Worm (Caenorhabditis elegans) whole organism, L4 larva: Measurements from ENCODE around the gene F58E6.4.

Experiments used
- F26F4.8 ChIP-seq: fragments of 200-800 bp; sonication (Bioruptor generic); conservative IDR thresholded peaks from 2 replicates; pipeline ENCODE4 v1.3.6; 2022; ENCODE audit warnings: missing genetic modification characterization, missing compliant biosample characterization
- F37D6.2 ChIP-seq: sonication (generic microtip); optimal IDR thresholded peaks from 2 replicates; lab custom pipeline; 2016; ENCODE audit warnings: mild to moderate bottlenecking, missing genetic modification characterization, missing compliant biosample characterization
- F44E2.7 ChIP-seq: fragments of 200-800 bp; sonication (Bioruptor generic); IDR thresholded peaks from 2 replicates; pipeline ENCODE4 v2.1.2; 2022; ENCODE audit warnings: missing genetic modification characterization, missing compliant biosample characterization
- R02D3.7 ChIP-seq: fragments of 150-350 bp; sonication (generic microtip); optimal IDR thresholded peaks from 3 replicates; lab custom pipeline; 2014; ENCODE audit warnings: missing biosample characterization, missing genetic modification characterization
- Y105C5A.15 ChIP-seq: fragments of 200-800 bp; sonication (Bioruptor generic); IDR thresholded peaks from 2 replicates; pipeline ENCODE4 v1.3.6; 2022; ENCODE audit warnings: missing genetic modification characterization, missing compliant biosample characterization
- Y48G9A.11 ChIP-seq: fragments of 200-800 bp; sonication (Bioruptor generic); IDR thresholded peaks from 2 replicates; pipeline ENCODE4 v1.3.6; 2022; ENCODE audit warnings: missing genetic modification reagents, missing genetic modification characterization, missing compliant biosample characterization
- Y5F2A.4 ChIP-seq: fragments of 200-800 bp; sonication (Bioruptor generic); optimal IDR thresholded peaks from 2 replicates; lab custom pipeline; 2018; ENCODE audit warnings: mild to moderate bottlenecking, missing genetic modification characterization, missing compliant biosample characterization
- Y75B8A.6 ChIP-seq: fragments of 200-800 bp; sonication (Bioruptor generic); IDR thresholded peaks from 2 replicates; pipeline ENCODE4 v1.3.6; 2022; ENCODE audit warnings: missing genetic modification reagents, missing genetic modification characterization, missing compliant biosample characterization
- ZK337.2 ChIP-seq: fragments of 200-800 bp; sonication (Bioruptor generic); IDR thresholded peaks from 2 replicates; pipeline ENCODE4 v1.3.6; 2022; ENCODE audit warnings: missing genetic modification reagents, missing genetic modification characterization, missing compliant biosample characterization
- ama-1 ChIP-seq: fragments of 150-350 bp; optimal IDR thresholded peaks from 2 replicates; lab custom pipeline; 2014; ENCODE audit warnings: inconsistent platforms, mixed read lengths
- attf-4 ChIP-seq: sonication (generic microtip); optimal IDR thresholded peaks from 3 replicates; lab custom pipeline; 2017; ENCODE audit warnings: missing biosample characterization, missing genetic modification characterization
- ceh-20 ChIP-seq: fragments of 200-800 bp; sonication (Bioruptor generic); IDR thresholded peaks from 2 replicates; pipeline ENCODE4 v1.3.6; 2022; ENCODE audit warnings: missing genetic modification reagents, missing genetic modification characterization, missing compliant biosample characterization
- ceh-62 ChIP-seq: sonication (generic microtip); optimal IDR thresholded peaks from 2 replicates; lab custom pipeline; 2017; ENCODE audit warnings: missing biosample characterization, missing genetic modification characterization
- ctbp-1 ChIP-seq: fragments of 200-800 bp; sonication (Bioruptor generic); IDR thresholded peaks from 2 replicates; pipeline ENCODE4 v1.3.6; 2022; ENCODE audit warnings: missing genetic modification reagents, missing genetic modification characterization, missing compliant biosample characterization
- daf-16 ChIP-seq, 3 experiments: sonication (generic microtip); optimal IDR thresholded peaks; 2 replicates each; lab custom pipeline; 2016 to 2017; ENCODE audit warnings: missing genetic modification characterization in 3 of 3, missing genetic modification reagents in 3 of 3, mild to moderate bottlenecking in 2 of 3, missing compliant biosample characterization in 2 of 3, missing biosample characterization in 1 of 3, moderate library complexity in 1 of 3
- dmd-8 ChIP-seq: fragments of 200-800 bp; sonication (Bioruptor generic); IDR thresholded peaks from 2 replicates; pipeline ENCODE4 v1.3.6; 2022; ENCODE audit warnings: missing genetic modification characterization, missing compliant biosample characterization
- dmd-9 ChIP-seq: fragments of 200-800 bp; sonication (Bioruptor generic); IDR thresholded peaks from 2 replicates; pipeline ENCODE4 v1.3.6; 2022; ENCODE audit warnings: missing genetic modification reagents, missing genetic modification characterization, missing compliant biosample characterization
- duxl-1 ChIP-seq: sonication (generic microtip); optimal IDR thresholded peaks from 2 replicates; lab custom pipeline; 2016; ENCODE audit warnings: mild to moderate bottlenecking, missing genetic modification characterization, moderate library complexity, missing compliant biosample characterization; ENCODE audit not compliant: poor library complexity
- dve-1 ChIP-seq: sonication (generic microtip); optimal IDR thresholded peaks from 2 replicates; lab custom pipeline; 2017; ENCODE audit warnings: antibody characterized with exemption, mild to moderate bottlenecking, missing genetic modification characterization, missing compliant biosample characterization; ENCODE audit not compliant: insufficient read depth
- fkh-10 ChIP-seq: fragments of 150-350 bp; optimal IDR thresholded peaks from 2 replicates; lab custom pipeline; 2014; ENCODE audit warnings: missing biosample characterization, missing genetic modification reagents, missing genetic modification characterization
- hlh-11 ChIP-seq: fragments of 200-800 bp; sonication (Bioruptor generic); optimal IDR thresholded peaks from 2 replicates; lab custom pipeline; 2018; ENCODE audit warnings: mild to moderate bottlenecking, missing genetic modification characterization, missing compliant biosample characterization
- lin-13 ChIP-seq: fragments of 150-350 bp; optimal IDR thresholded peaks from 2 replicates; lab custom pipeline; 2014; ENCODE audit warnings: missing biosample characterization, missing genetic modification reagents, missing genetic modification characterization
- lin-29 ChIP-seq: fragments of 200-800 bp; sonication (Bioruptor generic); IDR thresholded peaks from 2 replicates; pipeline ENCODE4 v1.3.6; 2022; ENCODE audit warnings: missing genetic modification reagents, missing genetic modification characterization, missing compliant biosample characterization
- lin-39 ChIP-seq: fragments of 150-350 bp; optimal IDR thresholded peaks from 2 replicates; lab custom pipeline; 2014; ENCODE audit warnings: missing biosample characterization, missing genetic modification reagents, missing genetic modification characterization
- madf-9 ChIP-seq: fragments of 200-800 bp; sonication (Bioruptor generic); conservative IDR thresholded peaks from 2 replicates; pipeline ENCODE4 v1.3.6; 2022; ENCODE audit warnings: missing genetic modification reagents, missing genetic modification characterization, missing compliant biosample characterization
- mep-1 ChIP-seq: fragments of 150-350 bp; sonication (generic microtip); optimal IDR thresholded peaks from 3 replicates; lab custom pipeline; 2014; ENCODE audit warnings: missing biosample characterization, missing genetic modification characterization
- mxl-2 ChIP-seq: fragments of 200-800 bp; sonication (Bioruptor generic); conservative IDR thresholded peaks from 2 replicates; pipeline ENCODE4 v1.3.6; 2022; ENCODE audit warnings: missing genetic modification reagents, missing genetic modification characterization, missing compliant biosample characterization
- mxl-3 ChIP-seq: fragments of 200-800 bp; sonication (Bioruptor generic); optimal IDR thresholded peaks from 2 replicates; lab custom pipeline; 2018; ENCODE audit warnings: mild to moderate bottlenecking, missing genetic modification characterization, missing compliant biosample characterization
- nhr-10 ChIP-seq: fragments of 150-350 bp; optimal IDR thresholded peaks from 2 replicates; lab custom pipeline; 2014; ENCODE audit warnings: missing biosample characterization, missing genetic modification characterization
- nhr-102 ChIP-seq: sonication (generic microtip); optimal IDR thresholded peaks from 2 replicates; lab custom pipeline; 2016; ENCODE audit warnings: mild to moderate bottlenecking, missing genetic modification characterization, moderate library complexity, missing compliant biosample characterization
- nhr-11 ChIP-seq: fragments of 150-350 bp; optimal IDR thresholded peaks from 2 replicates; lab custom pipeline; 2014; ENCODE audit warnings: missing biosample characterization, missing genetic modification characterization
- nhr-111 ChIP-seq: fragments of 200-800 bp; sonication (Bioruptor generic); optimal IDR thresholded peaks from 2 replicates; lab custom pipeline; 2018; ENCODE audit warnings: mild to moderate bottlenecking, missing genetic modification characterization, missing compliant biosample characterization
- nhr-237 ChIP-seq: sonication (generic microtip); optimal IDR thresholded peaks from 2 replicates; lab custom pipeline; 2017; ENCODE audit warnings: missing biosample characterization, missing genetic modification characterization
- nhr-25 ChIP-seq: sonication (generic microtip); optimal IDR thresholded peaks from 2 replicates; lab custom pipeline; 2017; ENCODE audit warnings: missing genetic modification characterization, mild to moderate bottlenecking, missing compliant biosample characterization, antibody characterized with exemption, moderate library complexity, borderline replicate concordance; ENCODE audit not compliant: insufficient read depth
- nhr-41 ChIP-seq: fragments of 200-800 bp; sonication (Bioruptor generic); IDR thresholded peaks from 2 replicates; pipeline ENCODE4 v1.3.6; 2022; ENCODE audit warnings: missing genetic modification reagents, missing genetic modification characterization, missing compliant biosample characterization
- nhr-42 ChIP-seq: fragments of 200-800 bp; sonication (Bioruptor generic); IDR thresholded peaks from 2 replicates; pipeline ENCODE4 v1.3.6; 2022; ENCODE audit warnings: missing genetic modification characterization, missing compliant biosample characterization
- nhr-48 ChIP-seq: sonication (generic microtip); optimal IDR thresholded peaks from 2 replicates; lab custom pipeline; 2016; ENCODE audit warnings: mild to moderate bottlenecking, missing genetic modification characterization, missing compliant biosample characterization
- nhr-6 ChIP-seq: fragments of 150-350 bp; optimal IDR thresholded peaks from 2 replicates; lab custom pipeline; 2014; ENCODE audit warnings: missing biosample characterization, missing genetic modification characterization
- nhr-76 ChIP-seq: fragments of 150-350 bp; optimal IDR thresholded peaks from 2 replicates; lab custom pipeline; 2014; ENCODE audit warnings: missing biosample characterization, missing genetic modification characterization
- nhr-77 ChIP-seq: fragments of 150-350 bp; optimal IDR thresholded peaks from 2 replicates; lab custom pipeline; 2014; ENCODE audit warnings: missing biosample characterization, missing genetic modification characterization
- pha-4 ChIP-seq, 2 experiments: fragments of 150-350 bp in 1 of 2; fragments of 200-800 bp in 1 of 2; sonication (Bioruptor generic) in 1 of 2; IDR thresholded peaks in 1 of 2; optimal IDR thresholded peaks in 1 of 2; 2 replicates each; pipeline versions ENCODE4 v1.3.6 to Lab custom; 2014 to 2022; ENCODE audit warnings: missing genetic modification characterization in 2 of 2, missing genetic modification reagents in 2 of 2, missing biosample characterization in 1 of 2, missing compliant biosample characterization in 1 of 2
- skn-1 ChIP-seq: fragments of 150-350 bp; optimal IDR thresholded peaks from 2 replicates; lab custom pipeline; 2014; ENCODE audit warnings: missing biosample characterization, missing genetic modification characterization
- snpc-1.2 ChIP-seq: fragments of 200-800 bp; sonication (Bioruptor generic); IDR thresholded peaks from 2 replicates; pipeline ENCODE4 v1.3.6; 2022; ENCODE audit warnings: missing genetic modification reagents, missing genetic modification characterization, missing compliant biosample characterization
- spr-1 ChIP-seq: sonication (generic microtip); optimal IDR thresholded peaks from 2 replicates; lab custom pipeline; 2016; ENCODE audit warnings: mild to moderate bottlenecking, missing genetic modification characterization, missing compliant biosample characterization
- spr-3 ChIP-seq: fragments of 200-800 bp; sonication (Bioruptor generic); optimal IDR thresholded peaks from 2 replicates; lab custom pipeline; 2018; ENCODE audit warnings: mild to moderate bottlenecking, missing genetic modification characterization, missing compliant biosample characterization
- tag-97 ChIP-seq: fragments of 200-800 bp; sonication (Bioruptor generic); IDR thresholded peaks from 2 replicates; pipeline ENCODE4 v1.3.6; 2022; ENCODE audit warnings: missing genetic modification characterization, missing compliant biosample characterization
- unc-130 ChIP-seq: sonication (generic microtip); optimal IDR thresholded peaks from 2 replicates; lab custom pipeline; 2016; ENCODE audit warnings: missing genetic modification reagents, missing genetic modification characterization, missing compliant biosample characterization
- unc-39 ChIP-seq: sonication (generic microtip); optimal IDR thresholded peaks from 2 replicates; lab custom pipeline; 2017; ENCODE audit warnings: missing biosample characterization, missing genetic modification characterization
- vab-7 ChIP-seq: fragments of 200-800 bp; sonication (Bioruptor generic); IDR thresholded peaks from 2 replicates; pipeline ENCODE4 v1.3.6; 2022; ENCODE audit warnings: missing genetic modification reagents, missing genetic modification characterization, missing compliant biosample characterization
- zip-11 ChIP-seq: fragments of 200-800 bp; sonication (Bioruptor generic); IDR thresholded peaks from 2 replicates; pipeline ENCODE4 v1.3.6; 2022; ENCODE audit warnings: missing genetic modification characterization, missing compliant biosample characterization
- zip-2 ChIP-seq: fragments of 150-350 bp; optimal IDR thresholded peaks from 2 replicates; lab custom pipeline; 2014; ENCODE audit warnings: missing biosample characterization, missing genetic modification characterization
- ztf-11 ChIP-seq: fragments of 150-350 bp; optimal IDR thresholded peaks from 2 replicates; lab custom pipeline; 2014; ENCODE audit warnings: missing biosample characterization, missing genetic modification characterization

The F58E6.4 gene

ce11 chrV:9731852-9732251 is 18.4 kb downstream of the F58E6.4 start (continued):
- TF ChIP-seq nhr-25 (tag; lab: Kevin White, UChicago) (no peak), nhr-111 (GFP tag; lab: Kevin White, UChicago) (no peak), zip-11 (no peak), vab-7 (peak; percentile 66; the same call in 1 of the 2 replicates), nhr-42 (GFP tag; lab: Robert Waterston, UW) (no peak), mxl-2 (GFP tag; lab: Robert Waterston, UW) (no peak), Y75B8A.6 (no peak), ztf-11 (tag; lab: Kevin White, UChicago) (no peak), spr-1 (no peak), nhr-41 (no peak), nhr-10 (tag; lab: Kevin White, UChicago) (no peak), Y48G9A.11 (GFP tag; lab: Robert Waterston, UW) (no peak; the same call in 1 of the 2 replicates), ZK337.2 (GFP tag; lab: Robert Waterston, UW) (no peak), nhr-237 (tag; lab: Kevin White, UChicago) (no peak), skn-1 (tag; lab: Kevin White, UChicago) (no peak), madf-9 (GFP tag; lab: Robert Waterston, UW) (no peak), ceh-62 (no peak), spr-3 (GFP tag; lab: Kevin White, UChicago) (no peak), snpc-1.2 (GFP tag; lab: Robert Waterston, UW) (no peak), fkh-10 (GFP tag; lab: Kevin White, UChicago) (no peak), lin-13 (GFP tag; lab: Kevin White, UChicago) (no peak), ctbp-1 (no peak), dve-1 (tag; lab: Kevin White, UChicago) (no peak), Y105C5A.15 (GFP tag; lab: Robert Waterston, UW) (0 out of 2 replicates have a peak, but pooled peaks have one; percentile 3), unc-39 (no peak), zip-2 (tag; lab: Kevin White, UChicago) (no peak), nhr-76 (tag; lab: Kevin White, UChicago) (no peak), dmd-9 (no peak), dmd-8 (GFP tag; lab: Robert Waterston, UW) (peak; percentile 49; the same call in 1 of the 2 replicates), tag-97 (GFP tag; lab: Robert Waterston, UW) (no peak), mxl-3 (GFP tag; lab: Kevin White, UChicago) (no peak), daf-16 (GFP tag; optimal IDR thresholded peaks at IDR 0.05; lab: Kevin White, UChicago) (no peak), daf-16 (tag; optimal IDR thresholded peaks at IDR 0.05; lab: Kevin White, UChicago) (no peak), F44E2.7 (GFP tag; lab: Robert Waterston, UW) (no peak), F26F4.8 (no peak), duxl-1 (tag; lab: Kevin White, UChicago) (no peak), nhr-102 (tag; lab: Kevin White, UChicago) (no peak), pha-4 (GFP tag; IDR thresholded peaks at IDR 0.05; lab: Robert Waterston, UW) (no peak), pha-4 (tag; optimal IDR thresholded peaks at IDR 0.05; lab: Kevin White, UChicago) (no peak), attf-4 (tag; lab: Kevin White, UChicago) (no peak), ceh-20 (GFP tag; lab: Robert Waterston, UW) (no peak), ama-1 (lab: Kevin White, UChicago) (peak; percentile 43), nhr-6 (tag; lab: Kevin White, UChicago) (no peak), F37D6.2 (tag; lab: Kevin White, UChicago) (no peak), hlh-11 (tag; lab: Kevin White, UChicago) (no peak), Y5F2A.4 (peak; percentile 41), lin-29 (no peak), nhr-48 (tag; lab: Kevin White, UChicago) (no peak), R02D3.7 (no peak), mep-1 (tag; lab: Kevin White, UChicago) (no peak), nhr-11 (tag; lab: Kevin White, UChicago) (no peak), lin-39 (tag; lab: Kevin White, UChicago) (no peak), unc-130 (GFP tag; lab: Kevin White, UChicago) (no peak), nhr-77 (tag; lab: Kevin White, UChicago) (no peak)
